Worm (Caenorhabditis elegans) whole organism, early embryonic: ENCODE data around the gene F32D8.4.

ENCODE experiments used
- B0310.2 ChIP-seq: sonication (generic microtip); optimal IDR thresholded peaks from 2 replicates; lab custom pipeline; 2016; ENCODE audit warnings: mild to moderate bottlenecking, missing genetic modification characterization, missing compliant biosample characterization
- F13C5.2 ChIP-seq: sonication (generic microtip); optimal IDR thresholded peaks from 2 replicates; lab custom pipeline; 2017; ENCODE audit warnings: mild to moderate bottlenecking, missing genetic modification characterization, inconsistent platforms, missing compliant biosample characterization
- aly-1 ChIP-seq: sonication (generic microtip); optimal IDR thresholded peaks from 2 replicates; lab custom pipeline; 2016; ENCODE audit warnings: missing genetic modification characterization, missing compliant biosample characterization
- ama-1 ChIP-seq: fragments of 150-350 bp; optimal IDR thresholded peaks from 2 replicates; lab custom pipeline; 2014
- ceh-13 ChIP-seq: fragments of 200-800 bp; sonication (Bioruptor generic); optimal IDR thresholded peaks from 2 replicates; lab custom pipeline; 2018; ENCODE audit warnings: mild to moderate bottlenecking, missing genetic modification characterization, missing compliant biosample characterization
- ceh-36 ChIP-seq: sonication (generic microtip); optimal IDR thresholded peaks from 2 replicates; lab custom pipeline; 2016; ENCODE audit warnings: missing genetic modification characterization, inconsistent platforms, missing compliant biosample characterization
- ets-7 ChIP-seq: sonication (generic microtip); optimal IDR thresholded peaks from 2 replicates; lab custom pipeline; 2016; ENCODE audit warnings: missing genotype, missing genetic modification characterization, missing compliant biosample characterization
- flt-1 ChIP-seq: fragments of 200-800 bp; sonication (Bioruptor generic); IDR thresholded peaks from 2 replicates; pipeline ENCODE4 v1.3.6; 2022; ENCODE audit warnings: missing genetic modification characterization, missing compliant biosample characterization
- hmbx-1 ChIP-seq: sonication (generic microtip); optimal IDR thresholded peaks from 2 replicates; lab custom pipeline; 2016; ENCODE audit warnings: mild to moderate bottlenecking, missing genetic modification characterization, missing compliant biosample characterization
- hmg-4 ChIP-seq: fragments of 200-800 bp; sonication (Bioruptor generic); optimal IDR thresholded peaks from 2 replicates; lab custom pipeline; 2018; ENCODE audit warnings: mild to moderate bottlenecking, missing genetic modification characterization, missing compliant biosample characterization
- hnd-1 ChIP-seq: sonication (generic microtip); optimal IDR thresholded peaks from 2 replicates; lab custom pipeline; 2016; ENCODE audit warnings: missing genetic modification characterization, missing compliant biosample characterization
- pes-1 ChIP-seq: fragments of 200-800 bp; sonication (Bioruptor generic); IDR thresholded peaks from 2 replicates; pipeline ENCODE4 v1.3.6; 2022; ENCODE audit warnings: missing genetic modification reagents, missing genetic modification characterization, missing compliant biosample characterization
- scrt-1 ChIP-seq: fragments of 200-800 bp; sonication (Bioruptor generic); IDR thresholded peaks from 2 replicates; pipeline ENCODE4 v1.3.6; 2022; ENCODE audit warnings: missing genetic modification characterization, missing compliant biosample characterization
- sea-1 ChIP-seq: fragments of 200-800 bp; sonication (Bioruptor generic); conservative IDR thresholded peaks from 2 replicates; pipeline ENCODE4 v1.3.6; 2022; ENCODE audit warnings: missing genetic modification characterization, missing compliant biosample characterization
- tbx-11 ChIP-seq: fragments of 200-800 bp; sonication (Bioruptor generic); IDR thresholded peaks from 2 replicates; pipeline ENCODE4 v1.3.6; 2022; ENCODE audit warnings: missing genetic modification characterization, missing compliant biosample characterization
- tbx-37 ChIP-seq: fragments of 200-800 bp; sonication (Bioruptor generic); conservative IDR thresholded peaks from 2 replicates; pipeline ENCODE4 v1.3.6; 2022; ENCODE audit warnings: missing genetic modification reagents, missing genetic modification characterization, missing compliant biosample characterization
- tra-4 ChIP-seq: sonication (generic microtip); optimal IDR thresholded peaks from 2 replicates; lab custom pipeline; 2017; ENCODE audit warnings: missing genetic modification characterization, missing compliant biosample characterization

Gene F32D8.4

ce11 chrV:10893510-10894128, at the start of gene F32D8.4:
TSS of gene F32D8.4 (minus strand) at chrV:10893560.
- no peak for TF ChIP-seq hnd-1 (tag; lab: Kevin White, UChicago)
- no peak for TF ChIP-seq pes-1 (GFP tag; lab: Robert Waterston, UW)
- no peak for TF ChIP-seq ama-1
- TF ChIP-seq ceh-36 (tag; lab: Kevin White, UChicago), result no peak
- TF ChIP-seq hmg-4 (GFP tag; lab: Kevin White, UChicago), result no peak
- TF ChIP-seq scrt-1 (GFP tag; lab: Robert Waterston, UW), result no peak
- no peak for TF ChIP-seq B0310.2 (tag; lab: Kevin White, UChicago)
- TF ChIP-seq tbx-37 (GFP tag; lab: Robert Waterston, UW), result no peak
- no peak for TF ChIP-seq F13C5.2

DNA sequence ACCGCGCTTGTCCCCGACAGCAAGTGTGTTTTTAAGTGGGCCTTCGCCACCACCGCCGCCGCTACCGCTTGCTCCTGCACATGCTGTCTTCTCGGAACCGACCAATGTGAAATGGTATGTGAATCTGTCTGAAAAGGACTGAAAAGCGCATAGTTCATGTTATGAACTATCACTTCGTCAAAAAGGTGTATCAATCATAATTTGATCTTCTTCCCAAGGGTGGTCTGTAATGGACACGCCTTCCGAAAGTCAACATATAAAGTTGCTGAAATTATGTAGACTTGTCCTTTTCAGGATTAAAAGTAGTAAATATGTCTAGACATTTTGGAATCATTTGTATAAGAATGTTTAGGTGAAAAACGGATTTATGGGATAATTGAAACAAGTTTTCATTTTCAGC, 48.8 kb upstream of the F32D8.4 start, which contains the start of gene zip-9:
Gene zip-9 (plus strand): TSS at position 301 of the 400 bp plus-strand sequence.
- TF ChIP-seq hnd-1 (tag; lab: Kevin White, UChicago), result no peak
- no peak for TF ChIP-seq ceh-13 (GFP tag; lab: Kevin White, UChicago)
- no peak for TF ChIP-seq scrt-1 (GFP tag; lab: Robert Waterston, UW)
- TF ChIP-seq hmbx-1, result no peak
- TF ChIP-seq F13C5.2, result no peak
- no peak for TF ChIP-seq tbx-11 (GFP tag; lab: Robert Waterston, UW)
- no peak for TF ChIP-seq sea-1
- TF ChIP-seq aly-1 (tag; lab: Kevin White, UChicago), result no peak
- TF ChIP-seq B0310.2 (tag; lab: Kevin White, UChicago), result no peak
- no peak for TF ChIP-seq tbx-37 (GFP tag; lab: Robert Waterston, UW)
- no peak for TF ChIP-seq flt-1 (GFP tag; lab: Robert Waterston, UW)
- TF ChIP-seq ceh-36 (tag; lab: Kevin White, UChicago), result no peak
- no peak for TF ChIP-seq tra-4
- no peak for TF ChIP-seq hmg-4 (GFP tag; lab: Kevin White, UChicago)
- no peak for TF ChIP-seq pes-1 (GFP tag; lab: Robert Waterston, UW)
- TF ChIP-seq ama-1, result no peak

DNA sequence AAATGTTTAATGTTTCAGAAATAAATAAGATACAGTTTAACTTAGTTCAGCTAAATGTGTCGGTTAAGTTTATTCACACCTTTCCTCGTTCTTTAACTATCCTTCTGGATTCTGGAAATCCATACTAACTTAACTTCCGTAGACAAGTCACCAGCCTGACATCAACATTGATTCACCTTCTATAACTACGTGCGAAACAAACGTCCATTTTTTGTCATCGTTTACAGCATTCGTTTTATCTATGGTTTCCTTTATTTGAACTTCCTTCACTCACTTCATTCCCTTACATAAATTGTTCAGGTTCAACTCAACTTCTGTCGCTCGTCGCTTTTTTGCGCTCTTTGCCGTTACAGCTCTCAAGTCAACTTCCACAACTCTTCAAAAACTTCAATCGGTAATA, 47.8 kb upstream of the F32D8.4 start, which contains the start of gene F17C11.26:
Gene F17C11.26 (plus strand): TSS at position 301 of the 400 bp plus-strand sequence.
- no peak for TF ChIP-seq tra-4
- no peak for TF ChIP-seq scrt-1 (GFP tag; lab: Robert Waterston, UW)
- TF ChIP-seq F13C5.2, result no peak
- no peak for TF ChIP-seq ceh-36 (tag; lab: Kevin White, UChicago)
- TF ChIP-seq hmbx-1, result no peak
- no peak for TF ChIP-seq tbx-37 (GFP tag; lab: Robert Waterston, UW)
- TF ChIP-seq tbx-11 (GFP tag; lab: Robert Waterston, UW), result no peak

ce11 chrV:10940571-10940991, 47.2 kb upstream of the F32D8.4 start:
- TF ChIP-seq scrt-1 (GFP tag; lab: Robert Waterston, UW), result no peak
- no peak for TF ChIP-seq hnd-1 (tag; lab: Kevin White, UChicago)
- no peak for TF ChIP-seq ama-1
- no peak for TF ChIP-seq tbx-37 (GFP tag; lab: Robert Waterston, UW)
- TF ChIP-seq ceh-13 (GFP tag; lab: Kevin White, UChicago), result no peak
- no peak for TF ChIP-seq pes-1 (GFP tag; lab: Robert Waterston, UW)
- TF ChIP-seq aly-1 (tag; lab: Kevin White, UChicago), result no peak
- TF ChIP-seq B0310.2 (tag; lab: Kevin White, UChicago), result no peak
- TF ChIP-seq tra-4, result no peak
- TF ChIP-seq ets-7 (tag; lab: Kevin White, UChicago), result no peak
- TF ChIP-seq hmg-4 (GFP tag; lab: Kevin White, UChicago), result no peak

- no peak for TF ChIP-seq flt-1 (GFP tag; lab: Robert Waterston, UW)
- no peak for TF ChIP-seq ama-1
- no peak for TF ChIP-seq hmg-4 (GFP tag; lab: Kevin White, UChicago)
- TF ChIP-seq B0310.2 (tag; lab: Kevin White, UChicago), result no peak
- TF ChIP-seq pes-1 (GFP tag; lab: Robert Waterston, UW), result no peak
- no peak for TF ChIP-seq ceh-36 (tag; lab: Kevin White, UChicago)
- TF ChIP-seq hmbx-1, result no peak
- no peak for TF ChIP-seq hnd-1 (tag; lab: Kevin White, UChicago)
- no peak for TF ChIP-seq ceh-13 (GFP tag; lab: Kevin White, UChicago)
- no peak for TF ChIP-seq tbx-11 (GFP tag; lab: Robert Waterston, UW)
- no peak for TF ChIP-seq ets-7 (tag; lab: Kevin White, UChicago)
- no peak for TF ChIP-seq sea-1
- TF ChIP-seq aly-1 (tag; lab: Kevin White, UChicago), result no peak
- TF ChIP-seq F13C5.2, result no peak
- no peak for TF ChIP-seq tbx-37 (GFP tag; lab: Robert Waterston, UW)
- TF ChIP-seq tra-4, result no peak
Observed at ce11 chrV:10939990-10940570, 46.7 kb upstream of the F32D8.4 start.

- TF ChIP-seq tbx-11 (GFP tag; lab: Robert Waterston, UW) (no peak), hmg-4 (GFP tag; lab: Kevin White, UChicago) (no peak), ets-7 (tag; lab: Kevin White, UChicago) (no peak), sea-1 (no peak), tra-4 (no peak), flt-1 (GFP tag; lab: Robert Waterston, UW) (no peak), ama-1 (no peak), hnd-1 (tag; lab: Kevin White, UChicago) (no peak), aly-1 (tag; lab: Kevin White, UChicago) (no peak), ceh-13 (GFP tag; lab: Kevin White, UChicago) (no peak), scrt-1 (GFP tag; lab: Robert Waterston, UW) (no peak), hmbx-1 (no peak), B0310.2 (tag; lab: Kevin White, UChicago) (no peak), F13C5.2 (no peak), tbx-37 (GFP tag; lab: Robert Waterston, UW) (no peak), ceh-36 (tag; lab: Kevin White, UChicago) (no peak), pes-1 (GFP tag; lab: Robert Waterston, UW) (no peak)
Observed at ce11 chrV:10938739-10939138, 45.4 kb upstream of the F32D8.4 start, which contains the start of gene F17C11.11. TSS of gene F17C11.11 (minus strand) at chrV:10938817.
